Worm (Caenorhabditis elegans) whole organism, young adult: ENCODE results near the gene npr-29.

Experiments used
- B0035.1 ChIP-seq: sonication (generic microtip); optimal IDR thresholded peaks from 2 replicates; lab custom pipeline; 2016; ENCODE audit warnings: missing genetic modification characterization, mild to moderate bottlenecking, missing compliant biosample characterization, missing genotype, missing genetic modification reagents
- B0261.1 ChIP-seq: sonication (generic microtip); optimal IDR thresholded peaks from 2 replicates; lab custom pipeline; 2016; ENCODE audit warnings: mild to moderate bottlenecking, missing genetic modification characterization, moderate library complexity, missing compliant biosample characterization
- C17E4.6 ChIP-seq: fragments of 200-800 bp; sonication (Bioruptor generic); IDR thresholded peaks from 2 replicates; pipeline ENCODE4 v1.3.6; 2022; ENCODE audit warnings: missing genetic modification reagents, missing genetic modification characterization, missing compliant biosample characterization
- F33H1.4 ChIP-seq: fragments of 200-800 bp; sonication (Bioruptor generic); IDR thresholded peaks from 2 replicates; pipeline ENCODE4 v1.3.6; 2022; ENCODE audit warnings: missing genetic modification reagents, missing genetic modification characterization, missing compliant biosample characterization
- F39B2.1 ChIP-seq: fragments of 200-800 bp; sonication (Bioruptor generic); IDR thresholded peaks from 2 replicates; pipeline ENCODE4 v1.3.6; 2022; ENCODE audit warnings: missing genetic modification reagents, missing genetic modification characterization, missing compliant biosample characterization
- F55B11.4 ChIP-seq: sonication (generic microtip); optimal IDR thresholded peaks from 2 replicates; lab custom pipeline; 2016; ENCODE audit warnings: missing compliant biosample characterization, missing genetic modification characterization, borderline replicate concordance; ENCODE audit not compliant: insufficient read depth
- K11D2.4 ChIP-seq: fragments of 200-800 bp; sonication (Bioruptor generic); IDR thresholded peaks from 2 replicates; pipeline ENCODE4 v1.3.6; 2022; ENCODE audit warnings: missing genetic modification reagents, missing genetic modification characterization, missing compliant biosample characterization
- T26A5.8 ChIP-seq: sonication (generic microtip); optimal IDR thresholded peaks from 2 replicates; lab custom pipeline; 2016; ENCODE audit warnings: missing genetic modification characterization, missing compliant biosample characterization
- Y56A3A.18 ChIP-seq: fragments of 200-800 bp; sonication (Bioruptor generic); IDR thresholded peaks from 2 replicates; pipeline ENCODE4 v1.3.6; 2022; ENCODE audit warnings: missing genetic modification reagents, missing genetic modification characterization, missing compliant biosample characterization
- ama-1 ChIP-seq, 3 experiments: fragments of 150-350 bp in 1 of 3; sonication (generic microtip) in 2 of 3; optimal IDR thresholded peaks; 2 replicates each; lab custom pipeline; 2014 to 2018; ENCODE audit warnings: missing biosample characterization in 2 of 3, missing genetic modification characterization in 2 of 3, missing genetic modification reagents in 2 of 3
- atf-7 ChIP-seq: sonication (generic microtip); optimal IDR thresholded peaks from 2 replicates; lab custom pipeline; 2017; ENCODE audit warnings: mild to moderate bottlenecking, missing genetic modification characterization, missing compliant biosample characterization
- attf-3 ChIP-seq: fragments of 200-800 bp; sonication (Bioruptor generic); conservative IDR thresholded peaks from 2 replicates; pipeline ENCODE4 v1.3.6; 2022; ENCODE audit warnings: missing genetic modification reagents, missing genetic modification characterization, missing compliant biosample characterization
- attf-5 ChIP-seq: fragments of 200-800 bp; sonication (Bioruptor generic); optimal IDR thresholded peaks from 2 replicates; lab custom pipeline; 2018; ENCODE audit warnings: mild to moderate bottlenecking, missing genetic modification characterization, missing compliant biosample characterization
- cebp-1 ChIP-seq, 2 experiments: fragments of 200-800 bp in 1 of 2; sonication (Bioruptor generic) in 1 of 2; sonication (generic microtip) in 1 of 2; IDR thresholded peaks in 1 of 2; optimal IDR thresholded peaks in 1 of 2; 2 replicates each; pipeline versions ENCODE4 v1.3.6 to Lab custom; 2017 to 2022; ENCODE audit warnings: missing compliant biosample characterization in 2 of 2, missing genetic modification characterization in 2 of 2, mild to moderate bottlenecking in 1 of 2, missing genetic modification reagents in 1 of 2, moderate library complexity in 1 of 2
- ceh-100 ChIP-seq: fragments of 200-800 bp; sonication (Bioruptor generic); IDR thresholded peaks from 2 replicates; pipeline ENCODE4 v1.3.6; 2022; ENCODE audit warnings: missing genetic modification reagents, missing genetic modification characterization, missing compliant biosample characterization
- ceh-27 ChIP-seq: fragments of 200-800 bp; sonication (Bioruptor generic); optimal IDR thresholded peaks from 2 replicates; lab custom pipeline; 2018; ENCODE audit warnings: mild to moderate bottlenecking, missing genetic modification characterization, moderate library complexity, missing compliant biosample characterization
- ceh-40 ChIP-seq: fragments of 200-800 bp; sonication (Bioruptor generic); IDR thresholded peaks from 2 replicates; pipeline ENCODE4 v1.3.6; 2022; ENCODE audit warnings: missing genetic modification characterization, missing compliant biosample characterization
- ceh-91 ChIP-seq: fragments of 200-800 bp; sonication (Bioruptor generic); IDR thresholded peaks from 2 replicates; pipeline ENCODE4 v1.3.6; 2022; ENCODE audit warnings: missing genetic modification reagents, missing genetic modification characterization, missing compliant biosample characterization
- egl-18 ChIP-seq: fragments of 200-800 bp; sonication (Bioruptor generic); IDR thresholded peaks from 2 replicates; pipeline ENCODE4 v1.3.6; 2022; ENCODE audit warnings: missing genetic modification reagents, missing genetic modification characterization, missing compliant biosample characterization
- ets-4 ChIP-seq: fragments of 200-800 bp; sonication (Bioruptor generic); optimal IDR thresholded peaks from 2 replicates; lab custom pipeline; 2018; ENCODE audit warnings: mild to moderate bottlenecking, missing genetic modification characterization, missing compliant biosample characterization
- hmg-1.2 ChIP-seq: fragments of 200-800 bp; sonication (Bioruptor generic); IDR thresholded peaks from 2 replicates; pipeline ENCODE4 v1.3.6; 2022; ENCODE audit warnings: missing genetic modification reagents, missing genetic modification characterization, missing compliant biosample characterization
- hrde-1 ChIP-seq: sonication (generic microtip); optimal IDR thresholded peaks from 2 replicates; lab custom pipeline; 2016; ENCODE audit warnings: missing genetic modification characterization, mild to moderate bottlenecking, missing compliant biosample characterization, moderate library complexity, missing genotype, missing genetic modification reagents, borderline replicate concordance
- lin-26 ChIP-seq: fragments of 200-800 bp; sonication (Bioruptor generic); IDR thresholded peaks from 2 replicates; pipeline ENCODE4 v1.3.6; 2022; ENCODE audit warnings: missing genetic modification reagents, missing genetic modification characterization, missing compliant biosample characterization
- lin-35 ChIP-seq, 3 experiments: fragments of 150-350 bp in 2 of 3; sonication (generic microtip) in 1 of 3; optimal IDR thresholded peaks; 2 replicates each; lab custom pipeline; 2014 to 2018; ENCODE audit warnings: missing biosample characterization in 3 of 3, missing genetic modification characterization in 3 of 3, missing genetic modification reagents in 3 of 3
- lin-54 ChIP-seq: fragments of 200-800 bp; sonication (Bioruptor generic); optimal IDR thresholded peaks from 2 replicates; lab custom pipeline; 2018; ENCODE audit warnings: mild to moderate bottlenecking, missing genetic modification characterization, missing compliant biosample characterization
- lir-1 ChIP-seq: fragments of 200-800 bp; sonication (Bioruptor generic); conservative IDR thresholded peaks from 2 replicates; pipeline ENCODE4 v1.3.6; 2022; ENCODE audit warnings: missing genetic modification reagents, missing genetic modification characterization, missing compliant biosample characterization
- madf-10 ChIP-seq: sonication (generic microtip); optimal IDR thresholded peaks from 2 replicates; lab custom pipeline; 2016; ENCODE audit warnings: mild to moderate bottlenecking, missing genetic modification characterization, missing compliant biosample characterization
- madf-3 ChIP-seq: fragments of 200-800 bp; sonication (Bioruptor generic); IDR thresholded peaks from 2 replicates; pipeline ENCODE4 v1.3.6; 2022; ENCODE audit warnings: missing genetic modification reagents, missing genetic modification characterization, missing compliant biosample characterization
- madf-6 ChIP-seq: fragments of 200-800 bp; sonication (Bioruptor generic); IDR thresholded peaks from 2 replicates; pipeline ENCODE4 v1.3.6; 2022; ENCODE audit warnings: missing genetic modification reagents, missing genetic modification characterization, missing compliant biosample characterization
- madf-8 ChIP-seq: fragments of 200-800 bp; sonication (Bioruptor generic); conservative IDR thresholded peaks from 2 replicates; pipeline ENCODE4 v1.3.6; 2022; ENCODE audit warnings: missing genetic modification reagents, missing genetic modification characterization, missing compliant biosample characterization
- mcd-1 ChIP-seq: fragments of 200-800 bp; sonication (Bioruptor generic); IDR thresholded peaks from 2 replicates; pipeline ENCODE4 v1.3.6; 2022; ENCODE audit warnings: missing genetic modification reagents, missing genetic modification characterization, missing compliant biosample characterization
- nfya-2 ChIP-seq: fragments of 200-800 bp; sonication (Bioruptor generic); IDR thresholded peaks from 2 replicates; pipeline ENCODE4 v1.3.6; 2022; ENCODE audit warnings: missing genetic modification reagents, missing genetic modification characterization, missing compliant biosample characterization
- nhr-80 ChIP-seq: sonication (generic microtip); optimal IDR thresholded peaks from 2 replicates; lab custom pipeline; 2016; ENCODE audit warnings: missing genetic modification characterization, missing compliant biosample characterization
- nhr-90 ChIP-seq: sonication (generic microtip); optimal IDR thresholded peaks from 2 replicates; lab custom pipeline; 2016; ENCODE audit warnings: missing genotype, mild to moderate bottlenecking, missing genetic modification characterization, missing compliant biosample characterization
- rcor-1 ChIP-seq: fragments of 200-800 bp; sonication (Bioruptor generic); IDR thresholded peaks from 2 replicates; pipeline ENCODE4 v1.3.6; 2022; ENCODE audit warnings: missing genetic modification reagents, missing genetic modification characterization, missing compliant biosample characterization
- repo-1 ChIP-seq: sonication (generic microtip); optimal IDR thresholded peaks from 2 replicates; lab custom pipeline; 2017; ENCODE audit warnings: mild to moderate bottlenecking, missing genetic modification characterization, missing compliant biosample characterization
- snpc-1.1 ChIP-seq: sonication (generic microtip); optimal IDR thresholded peaks from 2 replicates; lab custom pipeline; 2017; ENCODE audit warnings: missing genetic modification characterization, mild to moderate bottlenecking, missing compliant biosample characterization, antibody characterized with exemption, moderate library complexity, missing genotype, missing genetic modification reagents; ENCODE audit not compliant: insufficient read depth
- tbx-9 ChIP-seq: sonication (generic microtip); optimal IDR thresholded peaks from 2 replicates; lab custom pipeline; 2016; ENCODE audit warnings: borderline replicate concordance, missing genetic modification characterization, inconsistent platforms, missing compliant biosample characterization
- unc-130 ChIP-seq: sonication (generic microtip); optimal IDR thresholded peaks from 2 replicates; lab custom pipeline; 2016; ENCODE audit warnings: missing genetic modification reagents, missing genetic modification characterization, missing compliant biosample characterization
- ztf-3 ChIP-seq: fragments of 200-800 bp; sonication (Bioruptor generic); optimal IDR thresholded peaks from 2 replicates; lab custom pipeline; 2018; ENCODE audit warnings: mild to moderate bottlenecking, missing genetic modification characterization, missing compliant biosample characterization

The npr-29 gene

DNA sequence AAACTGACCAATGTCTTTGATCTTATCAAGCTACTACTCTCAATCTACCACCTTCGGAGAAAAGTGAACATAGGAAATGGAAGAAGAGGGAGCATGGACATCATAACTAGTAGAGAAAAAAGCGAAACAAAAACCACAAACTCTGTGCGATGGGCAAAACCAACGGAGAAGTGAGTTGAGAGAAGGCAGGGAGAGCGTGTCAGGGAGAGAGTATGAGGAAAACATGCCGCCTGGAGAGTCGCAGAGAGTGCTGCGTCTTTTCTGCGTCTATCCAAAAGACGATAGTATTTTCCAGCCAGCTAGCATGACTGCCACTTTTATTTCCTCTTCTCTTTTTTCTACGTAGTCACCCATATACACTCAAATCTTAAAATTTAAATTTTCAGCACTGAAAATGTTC, 24.7 kb upstream of the npr-29 start, which contains the start of gene saeg-2:
TSS of gene saeg-2 (plus strand) at position 381 of the 400 bp plus-strand sequence.
- TF ChIP-seq lin-54 (GFP tag; lab: Kevin White, UChicago) (no peak), hmg-1.2 (peak; percentile 68; the same call in 1 of the 2 replicates), attf-5 (GFP tag; lab: Kevin White, UChicago) (peak; percentile 4), ets-4 (GFP tag; lab: Kevin White, UChicago) (peak; percentile 22), ceh-27 (GFP tag; lab: Kevin White, UChicago) (peak; percentile 24), nhr-80 (tag; lab: Kevin White, UChicago) (peak; percentile 75), madf-3 (GFP tag; lab: Robert Waterston, UW) (no peak), mcd-1 (GFP tag; lab: Robert Waterston, UW) (0 out of 2 replicates have a peak, but pooled peaks have one; percentile 15), ceh-40 (GFP tag; lab: Robert Waterston, UW) (no peak)

DNA sequence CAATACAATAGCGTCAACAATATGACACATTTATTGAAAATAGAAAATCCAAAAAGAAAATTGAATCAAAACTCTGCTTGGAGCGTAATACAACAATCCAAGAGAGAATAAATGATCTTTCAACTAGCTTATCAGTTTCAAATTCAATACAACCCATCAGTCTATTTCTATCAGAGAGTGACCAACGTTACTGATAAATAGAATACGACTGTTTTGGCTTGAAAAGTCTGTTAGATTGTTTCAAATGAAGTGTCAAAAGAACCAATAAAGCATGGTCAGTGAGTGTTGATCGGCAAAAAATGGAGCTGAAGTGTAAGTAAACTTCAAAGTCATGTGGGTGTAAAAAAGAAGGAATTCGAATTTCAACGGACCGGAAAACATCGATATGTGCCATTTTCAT, 22.4 kb upstream of the npr-29 start:
- peak; percentile 54 for TF ChIP-seq nhr-80 (tag; lab: Kevin White, UChicago)
- no peak for TF ChIP-seq ama-1 (optimal IDR thresholded peaks at IDR 0.05; lab: Kevin White, UChicago)
- no peak for TF ChIP-seq ama-1 (GFP tag; optimal IDR thresholded peaks at IDR 0.05; lab: Kevin White, UChicago)
- TF ChIP-seq repo-1 (tag; lab: Kevin White, UChicago), result no peak

DNA sequence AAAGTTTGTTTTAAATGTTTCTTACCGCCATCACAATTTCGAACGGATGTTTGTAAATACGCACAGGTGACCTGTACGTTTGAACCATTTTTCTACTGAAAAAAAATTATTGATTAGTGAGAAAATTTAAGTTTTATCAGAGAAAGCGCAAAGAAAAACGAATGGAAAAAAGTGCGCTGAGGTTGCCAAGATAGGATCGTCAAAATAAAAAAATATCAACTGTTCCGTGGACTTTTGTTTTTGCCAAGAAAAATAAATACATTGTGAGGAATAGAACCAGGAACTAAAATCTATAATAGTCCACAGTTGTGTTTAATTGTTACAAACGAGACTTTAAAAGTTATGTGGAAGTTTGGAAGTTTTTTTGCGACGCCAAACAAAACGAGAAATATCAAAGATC, 21.0 kb upstream of the npr-29 start, which contains the start of gene T23G5.2:
TSS of gene T23G5.2 (minus strand) at position 101 of the 400 bp plus-strand sequence.
- TF ChIP-seq nhr-90 (tag; lab: Kevin White, UChicago), result no peak
- TF ChIP-seq attf-3 (GFP tag; lab: Robert Waterston, UW), result no peak
- TF ChIP-seq F33H1.4, result no peak
- no peak for TF ChIP-seq rcor-1 (GFP tag; lab: Robert Waterston, UW)
- TF ChIP-seq F55B11.4 (tag; lab: Kevin White, UChicago), result no peak
- no peak for TF ChIP-seq ceh-100
- TF ChIP-seq C17E4.6, result no peak
- no peak for TF ChIP-seq F39B2.1 (GFP tag; lab: Robert Waterston, UW)
- TF ChIP-seq snpc-1.1 (tag; lab: Kevin White, UChicago), result no peak
- no peak for TF ChIP-seq T26A5.8 (tag; lab: Kevin White, UChicago)
- no peak for TF ChIP-seq unc-130 (GFP tag; lab: Kevin White, UChicago)
- TF ChIP-seq B0035.1 (tag; lab: Kevin White, UChicago), result no peak
- TF ChIP-seq madf-10 (tag; lab: Kevin White, UChicago), result no peak
- TF ChIP-seq madf-6, result no peak
- no peak for TF ChIP-seq nfya-2 (GFP tag; lab: Robert Waterston, UW)
- no peak for TF ChIP-seq tbx-9 (tag; lab: Kevin White, UChicago)
- TF ChIP-seq Y56A3A.18 (GFP tag; lab: Robert Waterston, UW), result no peak
- no peak for TF ChIP-seq atf-7 (tag; lab: Kevin White, UChicago)
- no peak for TF ChIP-seq lin-26 (GFP tag; lab: Robert Waterston, UW)
- no peak for TF ChIP-seq K11D2.4 (GFP tag; lab: Robert Waterston, UW)

DNA sequence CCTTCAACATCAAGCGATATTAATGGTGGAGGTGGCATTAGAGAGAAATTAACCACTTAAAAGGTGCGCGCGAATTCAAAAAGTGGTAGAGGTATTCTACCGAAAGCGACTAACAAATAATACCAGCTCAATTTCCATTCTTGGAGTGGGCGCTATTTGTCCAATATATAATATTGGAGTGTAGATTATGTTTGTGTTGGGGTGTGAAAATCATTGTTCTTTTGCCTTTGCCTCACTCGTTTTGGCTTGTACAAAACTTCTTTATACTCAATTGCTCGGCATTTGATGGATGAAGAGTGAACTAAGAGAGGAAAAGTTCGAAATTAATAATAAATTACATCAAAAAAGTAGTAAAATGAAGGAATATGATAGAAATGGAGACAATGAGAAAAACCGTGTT, 15.9 kb upstream of the npr-29 start, which contains the start of gene T23G5.3:
TSS of gene T23G5.3 (minus strand) at position 101 of the 400 bp plus-strand sequence.
- TF ChIP-seq hrde-1, result no peak
- TF ChIP-seq F55B11.4 (tag; lab: Kevin White, UChicago), result no peak
- TF ChIP-seq lir-1 (GFP tag; lab: Robert Waterston, UW), result no peak
- no peak for TF ChIP-seq T26A5.8 (tag; lab: Kevin White, UChicago)
- no peak for TF ChIP-seq madf-8 (GFP tag; lab: Robert Waterston, UW)
- no peak for TF ChIP-seq Y56A3A.18 (GFP tag; lab: Robert Waterston, UW)
- TF ChIP-seq egl-18 (GFP tag; lab: Robert Waterston, UW), result no peak
- TF ChIP-seq ztf-3 (GFP tag; lab: Kevin White, UChicago), result no peak
- TF ChIP-seq B0261.1 (tag; lab: Kevin White, UChicago), result no peak
- no peak for TF ChIP-seq ceh-91 (GFP tag; lab: Robert Waterston, UW)
- TF ChIP-seq F33H1.4, result no peak
- TF ChIP-seq lin-35 (GFP tag; optimal IDR thresholded peaks at IDR 0.05; lab: Kevin White, UChicago), result no peak
- TF ChIP-seq cebp-1 (GFP tag; IDR thresholded peaks at IDR 0.05; lab: Robert Waterston, UW), result no peak
- TF ChIP-seq cebp-1 (tag; optimal IDR thresholded peaks at IDR 0.05; lab: Kevin White, UChicago), result no peak
- TF ChIP-seq, all 124 proteins: peak for 0
